Worm (Caenorhabditis elegans) whole organism, young adult: ENCODE results near the gene nhr-70.

Experiments used
- B0261.1 ChIP-seq: sonication (generic microtip); optimal IDR thresholded peaks from 2 replicates; lab custom pipeline; 2016; ENCODE audit warnings: mild to moderate bottlenecking, missing genetic modification characterization, moderate library complexity, missing compliant biosample characterization
- F39B2.1 ChIP-seq: fragments of 200-800 bp; sonication (Bioruptor generic); IDR thresholded peaks from 2 replicates; pipeline ENCODE4 v1.3.6; 2022; ENCODE audit warnings: missing genetic modification reagents, missing genetic modification characterization, missing compliant biosample characterization
- F49E8.2 ChIP-seq: sonication (generic microtip); optimal IDR thresholded peaks from 3 replicates; lab custom pipeline; 2017; ENCODE audit warnings: missing genetic modification characterization, mild to moderate bottlenecking, missing compliant biosample characterization, antibody characterized with exemption, moderate library complexity; ENCODE audit not compliant: insufficient read depth
- F52B5.7 ChIP-seq: sonication (generic microtip); optimal IDR thresholded peaks from 2 replicates; lab custom pipeline; 2016; ENCODE audit warnings: mild to moderate bottlenecking, missing genetic modification characterization, missing compliant biosample characterization
- Y53F4B.3 ChIP-seq: fragments of 200-800 bp; sonication (Bioruptor generic); IDR thresholded peaks from 2 replicates; pipeline ENCODE4 v1.3.6; 2022; ENCODE audit warnings: missing genetic modification reagents, missing genetic modification characterization, missing compliant biosample characterization
- Y53G8AR.9 ChIP-seq: fragments of 200-800 bp; sonication (Bioruptor generic); conservative IDR thresholded peaks from 2 replicates; pipeline ENCODE4 v1.3.6; 2022; ENCODE audit warnings: missing genetic modification reagents, missing genetic modification characterization, missing compliant biosample characterization
- Y56A3A.18 ChIP-seq: fragments of 200-800 bp; sonication (Bioruptor generic); IDR thresholded peaks from 2 replicates; pipeline ENCODE4 v1.3.6; 2022; ENCODE audit warnings: missing genetic modification reagents, missing genetic modification characterization, missing compliant biosample characterization
- Y79H2A.3 ChIP-seq: fragments of 200-800 bp; sonication (Bioruptor generic); conservative IDR thresholded peaks from 2 replicates; pipeline ENCODE4 v1.3.6; 2022; ENCODE audit warnings: missing genetic modification reagents, missing genetic modification characterization, missing compliant biosample characterization
- ZK185.1 ChIP-seq: sonication (generic microtip); optimal IDR thresholded peaks from 2 replicates; lab custom pipeline; 2016; ENCODE audit warnings: mild to moderate bottlenecking, missing genetic modification characterization, missing compliant biosample characterization; ENCODE audit not compliant: poor library complexity, severe bottlenecking
- aptf-2 ChIP-seq: fragments of 200-800 bp; sonication (Bioruptor generic); conservative IDR thresholded peaks from 2 replicates; pipeline ENCODE4 v1.3.6; 2022; ENCODE audit warnings: missing genetic modification reagents, missing genetic modification characterization, missing compliant biosample characterization
- atf-7 ChIP-seq: sonication (generic microtip); optimal IDR thresholded peaks from 2 replicates; lab custom pipeline; 2017; ENCODE audit warnings: mild to moderate bottlenecking, missing genetic modification characterization, missing compliant biosample characterization
- athp-1 ChIP-seq: sonication (generic microtip); optimal IDR thresholded peaks from 2 replicates; lab custom pipeline; 2017; ENCODE audit warnings: mild to moderate bottlenecking, missing genetic modification characterization, missing compliant biosample characterization
- ccch-3 ChIP-seq: fragments of 200-800 bp; sonication (Bioruptor generic); optimal IDR thresholded peaks from 2 replicates; lab custom pipeline; 2018; ENCODE audit warnings: mild to moderate bottlenecking, missing genetic modification characterization, missing compliant biosample characterization
- cebp-1 ChIP-seq, 2 experiments: fragments of 200-800 bp in 1 of 2; sonication (Bioruptor generic) in 1 of 2; sonication (generic microtip) in 1 of 2; IDR thresholded peaks in 1 of 2; optimal IDR thresholded peaks in 1 of 2; 2 replicates each; pipeline versions ENCODE4 v1.3.6 to Lab custom; 2017 to 2022; ENCODE audit warnings: missing compliant biosample characterization in 2 of 2, missing genetic modification characterization in 2 of 2, mild to moderate bottlenecking in 1 of 2, missing genetic modification reagents in 1 of 2, moderate library complexity in 1 of 2
- ceh-100 ChIP-seq: fragments of 200-800 bp; sonication (Bioruptor generic); IDR thresholded peaks from 2 replicates; pipeline ENCODE4 v1.3.6; 2022; ENCODE audit warnings: missing genetic modification reagents, missing genetic modification characterization, missing compliant biosample characterization
- die-1 ChIP-seq: sonication (generic microtip); optimal IDR thresholded peaks from 2 replicates; lab custom pipeline; 2016; ENCODE audit warnings: missing genotype, mild to moderate bottlenecking, missing genetic modification characterization, missing compliant biosample characterization
- dox-1 ChIP-seq: fragments of 200-800 bp; sonication (Bioruptor generic); IDR thresholded peaks from 2 replicates; pipeline ENCODE4 v1.3.6; 2022; ENCODE audit warnings: missing genetic modification reagents, missing genetic modification characterization, missing compliant biosample characterization
- dpff-1 ChIP-seq: sonication (generic microtip); optimal IDR thresholded peaks from 2 replicates; lab custom pipeline; 2017; ENCODE audit warnings: mild to moderate bottlenecking, missing genetic modification characterization, missing compliant biosample characterization
- dpl-1 ChIP-seq: fragments of 150-350 bp; optimal IDR thresholded peaks from 2 replicates; lab custom pipeline; 2014; ENCODE audit warnings: missing biosample characterization, missing genetic modification reagents, missing genetic modification characterization
- egrh-3 ChIP-seq: fragments of 200-800 bp; sonication (Bioruptor generic); IDR thresholded peaks from 2 replicates; pipeline ENCODE4 v1.3.6; 2022; ENCODE audit warnings: missing genetic modification reagents, missing genetic modification characterization, missing compliant biosample characterization
- him-1 ChIP-seq: sonication (generic microtip); optimal IDR thresholded peaks from 2 replicates; lab custom pipeline; 2016; ENCODE audit warnings: missing genotype, missing genetic modification reagents, missing genetic modification characterization, missing compliant biosample characterization
- hlh-26 ChIP-seq: fragments of 200-800 bp; sonication (Bioruptor generic); conservative IDR thresholded peaks from 2 replicates; pipeline ENCODE4 v1.3.6; 2022; ENCODE audit warnings: missing genetic modification reagents, missing genetic modification characterization, missing compliant biosample characterization
- hmg-1.2 ChIP-seq: fragments of 200-800 bp; sonication (Bioruptor generic); IDR thresholded peaks from 2 replicates; pipeline ENCODE4 v1.3.6; 2022; ENCODE audit warnings: missing genetic modification reagents, missing genetic modification characterization, missing compliant biosample characterization
- hmg-20 ChIP-seq: fragments of 200-800 bp; sonication (Bioruptor generic); IDR thresholded peaks from 2 replicates; pipeline ENCODE4 v1.3.6; 2022; ENCODE audit warnings: missing genetic modification reagents, missing genetic modification characterization, missing compliant biosample characterization
- let-526 ChIP-seq: fragments of 200-800 bp; sonication (Bioruptor generic); IDR thresholded peaks from 2 replicates; pipeline ENCODE4 v1.3.6; 2022; ENCODE audit warnings: missing genetic modification reagents, missing genetic modification characterization, missing compliant biosample characterization
- lin-26 ChIP-seq: fragments of 200-800 bp; sonication (Bioruptor generic); IDR thresholded peaks from 2 replicates; pipeline ENCODE4 v1.3.6; 2022; ENCODE audit warnings: missing genetic modification reagents, missing genetic modification characterization, missing compliant biosample characterization
- lin-35 ChIP-seq, 3 experiments: fragments of 150-350 bp in 2 of 3; sonication (generic microtip) in 1 of 3; optimal IDR thresholded peaks; 2 replicates each; lab custom pipeline; 2014 to 2018; ENCODE audit warnings: missing biosample characterization in 3 of 3, missing genetic modification characterization in 3 of 3, missing genetic modification reagents in 3 of 3
- lin-40 ChIP-seq: sonication (generic microtip); optimal IDR thresholded peaks from 2 replicates; lab custom pipeline; 2016; ENCODE audit warnings: missing genetic modification characterization, mild to moderate bottlenecking, missing compliant biosample characterization, missing genotype, missing genetic modification reagents
- lsy-27 ChIP-seq: sonication (generic microtip); optimal IDR thresholded peaks from 2 replicates; lab custom pipeline; 2017; ENCODE audit warnings: missing genetic modification characterization, mild to moderate bottlenecking, missing compliant biosample characterization, antibody characterized with exemption, missing genotype, borderline replicate concordance; ENCODE audit not compliant: insufficient read depth
- nfyb-1 ChIP-seq: fragments of 200-800 bp; sonication (Bioruptor generic); IDR thresholded peaks from 2 replicates; pipeline ENCODE4 v1.3.6; 2022; ENCODE audit warnings: missing genetic modification reagents, missing genetic modification characterization, missing compliant biosample characterization
- nhr-120 ChIP-seq: fragments of 200-800 bp; sonication (Bioruptor generic); IDR thresholded peaks from 2 replicates; pipeline ENCODE4 v1.3.6; 2022; ENCODE audit warnings: missing genetic modification characterization, missing compliant biosample characterization
- nhr-179 ChIP-seq: sonication (generic microtip); optimal IDR thresholded peaks from 2 replicates; lab custom pipeline; 2016; ENCODE audit warnings: mild to moderate bottlenecking, missing genetic modification characterization, missing compliant biosample characterization
- nhr-27 ChIP-seq: fragments of 200-800 bp; sonication (Bioruptor generic); optimal IDR thresholded peaks from 2 replicates; lab custom pipeline; 2018; ENCODE audit warnings: mild to moderate bottlenecking, missing genetic modification characterization, moderate library complexity, missing compliant biosample characterization
- nhr-80 ChIP-seq: sonication (generic microtip); optimal IDR thresholded peaks from 2 replicates; lab custom pipeline; 2016; ENCODE audit warnings: missing genetic modification characterization, missing compliant biosample characterization
- nhr-90 ChIP-seq: sonication (generic microtip); optimal IDR thresholded peaks from 2 replicates; lab custom pipeline; 2016; ENCODE audit warnings: missing genotype, mild to moderate bottlenecking, missing genetic modification characterization, missing compliant biosample characterization
- pbrm-1 ChIP-seq: fragments of 200-800 bp; sonication (Bioruptor generic); IDR thresholded peaks from 2 replicates; pipeline ENCODE4 v1.3.6; 2022; ENCODE audit warnings: missing genetic modification reagents, missing genetic modification characterization, missing compliant biosample characterization
- sdz-38 ChIP-seq: sonication (generic microtip); optimal IDR thresholded peaks from 2 replicates; lab custom pipeline; 2016; ENCODE audit warnings: missing genotype, missing genetic modification characterization, missing compliant biosample characterization
- snpc-4 ChIP-seq, 5 experiments: fragments of 150-350 bp in 1 of 5; sonication (generic microtip) in 4 of 5; optimal IDR thresholded peaks; 2 replicates each; lab custom pipeline; 2014 to 2018; ENCODE audit warnings: missing genetic modification characterization in 5 of 5, missing biosample characterization in 3 of 5, antibody characterized with exemption in 2 of 5, mild to moderate bottlenecking in 2 of 5, missing compliant biosample characterization in 2 of 5, missing genotype in 2 of 5, moderate library complexity in 2 of 5, missing genetic modification reagents in 1 of 5
- tbp1 ChIP-seq: fragments of 200-800 bp; sonication (Bioruptor generic); optimal IDR thresholded peaks from 2 replicates; lab custom pipeline; 2018; ENCODE audit warnings: mild to moderate bottlenecking, missing genetic modification characterization, missing compliant biosample characterization
- tbx-9 ChIP-seq: sonication (generic microtip); optimal IDR thresholded peaks from 2 replicates; lab custom pipeline; 2016; ENCODE audit warnings: borderline replicate concordance, missing genetic modification characterization, inconsistent platforms, missing compliant biosample characterization
- unc-62 ChIP-seq: fragments of 150-350 bp; optimal IDR thresholded peaks from 2 replicates; lab custom pipeline; 2014; ENCODE audit warnings: missing biosample characterization, missing genetic modification reagents, missing genetic modification characterization
- ztf-18 ChIP-seq: sonication (generic microtip); optimal IDR thresholded peaks from 2 replicates; lab custom pipeline; 2016; ENCODE audit warnings: missing genotype, mild to moderate bottlenecking, missing genetic modification characterization, missing compliant biosample characterization
- ztf-25 ChIP-seq: fragments of 200-800 bp; sonication (Bioruptor generic); IDR thresholded peaks from 2 replicates; pipeline ENCODE4 v1.3.6; 2022; ENCODE audit warnings: missing genetic modification reagents, missing genetic modification characterization, missing compliant biosample characterization
- ztf-26 ChIP-seq: sonication (generic microtip); optimal IDR thresholded peaks from 2 replicates; lab custom pipeline; 2017; ENCODE audit warnings: missing genetic modification characterization, missing compliant biosample characterization

nhr-70 gene

DNA sequence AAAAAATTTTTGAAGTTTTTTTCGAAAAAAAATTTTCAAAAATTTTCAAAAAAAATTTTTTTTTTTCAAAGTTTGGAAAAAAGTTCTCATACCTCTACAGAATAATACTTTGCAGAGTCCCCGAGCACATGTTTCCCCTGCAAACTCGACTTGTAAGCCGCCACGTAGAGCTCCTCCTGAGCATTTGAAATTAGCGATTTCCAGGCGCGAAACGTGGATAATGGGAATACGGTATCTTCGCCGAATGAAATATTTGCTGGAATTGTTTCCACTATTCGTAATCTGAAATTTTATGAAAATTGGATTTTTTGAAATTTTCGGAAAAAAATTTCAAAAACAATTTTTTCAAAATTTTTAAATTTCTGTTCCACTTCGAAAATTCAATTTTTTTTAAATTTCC lies 40.3 kb upstream of the nhr-70 start (continued):
- TF ChIP-seq dox-1 (GFP tag; lab: Robert Waterston, UW): no peak
- TF ChIP-seq Y79H2A.3 (GFP tag; lab: Robert Waterston, UW): no peak
- no peak for TF ChIP-seq nhr-90 (tag; lab: Kevin White, UChicago)
- no peak for TF ChIP-seq nhr-120 (GFP tag; lab: Robert Waterston, UW)
- no peak for TF ChIP-seq hlh-26
- 0 out of 2 replicates have a peak, but pooled peaks have one; percentile 56 for TF ChIP-seq Y53G8AR.9 (GFP tag; lab: Robert Waterston, UW)
- no peak for TF ChIP-seq F39B2.1 (GFP tag; lab: Robert Waterston, UW)
- TF ChIP-seq B0261.1 (tag; lab: Kevin White, UChicago): no peak
- peak; percentile 26; the same call in 1 of the 2 replicates for TF ChIP-seq pbrm-1 (GFP tag; lab: Robert Waterston, UW)
- no peak for TF ChIP-seq Y53F4B.3 (GFP tag; lab: Robert Waterston, UW)
- no peak for TF ChIP-seq hmg-20 (GFP tag; lab: Robert Waterston, UW)
- TF ChIP-seq F52B5.7 (tag; lab: Kevin White, UChicago): peak; percentile 4
- TF ChIP-seq nhr-179 (tag; lab: Kevin White, UChicago): no peak
- TF ChIP-seq, all 124 proteins: peak for 6

DNA sequence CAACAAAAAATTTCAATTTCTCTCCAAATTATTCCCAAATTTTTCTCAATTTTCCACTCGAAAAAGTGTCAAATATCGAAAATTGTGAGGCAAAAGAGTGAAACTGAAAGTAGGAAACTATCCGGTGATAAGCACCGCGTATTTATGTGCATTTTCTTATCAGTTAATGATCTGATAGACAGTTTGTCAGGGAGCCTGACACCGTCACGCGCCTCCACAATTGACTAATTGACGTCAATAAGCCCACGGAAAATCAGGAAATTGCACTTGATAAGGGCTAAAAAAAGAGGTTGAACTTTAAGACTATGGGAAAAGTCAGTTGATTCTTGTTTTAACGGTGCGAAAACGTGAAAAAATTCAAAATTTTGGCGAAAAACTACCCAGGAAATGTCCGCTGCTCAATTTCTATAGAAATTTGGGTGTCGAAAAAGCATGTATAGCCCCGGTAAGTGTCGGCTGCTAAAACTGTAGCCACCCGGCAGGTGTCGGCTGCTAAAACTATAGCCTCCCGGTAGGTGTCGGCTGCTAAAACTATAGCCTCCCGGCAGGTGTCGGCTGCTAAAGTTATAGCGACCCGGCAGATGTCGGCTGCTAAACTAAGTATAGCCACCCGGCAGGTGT lies 38.8 kb upstream of the nhr-70 start:
- TF ChIP-seq him-1 (tag; lab: Kevin White, UChicago): no peak
- no peak for TF ChIP-seq B0261.1 (tag; lab: Kevin White, UChicago)
- TF ChIP-seq die-1: no peak
- no peak for TF ChIP-seq ceh-100 (GFP tag; lab: Robert Waterston, UW)
- TF ChIP-seq tbx-9 (tag; lab: Kevin White, UChicago): no peak
- TF ChIP-seq dpff-1 (tag; lab: Kevin White, UChicago): no peak
- no peak for TF ChIP-seq dpl-1 (GFP tag; lab: Kevin White, UChicago)
- no peak for TF ChIP-seq sdz-38 (tag; lab: Kevin White, UChicago)
- no peak for TF ChIP-seq nhr-27 (tag; lab: Kevin White, UChicago)
- TF ChIP-seq Y56A3A.18 (GFP tag; lab: Robert Waterston, UW): no peak
- peak; percentile 19 for TF ChIP-seq ztf-18 (tag; lab: Kevin White, UChicago)
- TF ChIP-seq aptf-2 (GFP tag; lab: Robert Waterston, UW): no peak
- no peak for TF ChIP-seq lsy-27
- no peak for TF ChIP-seq F49E8.2 (tag; lab: Kevin White, UChicago)
- TF ChIP-seq ccch-3 (GFP tag; lab: Kevin White, UChicago): no peak
- TF ChIP-seq lin-35 (GFP tag; optimal IDR thresholded peaks at IDR 0.05; lab: Kevin White, UChicago): no peak
- TF ChIP-seq egrh-3 (GFP tag; lab: Robert Waterston, UW): no peak
- TF ChIP-seq snpc-4 (GFP tag; optimal IDR thresholded peaks at IDR 0.05; lab: Kevin White, UChicago): no peak
- peak in 3 of 4 experiments; percentile 50 to 86 (median 66) for TF ChIP-seq snpc-4 (tag; optimal IDR thresholded peaks at IDR 0.05; lab: Kevin White, UChicago)
- TF ChIP-seq hmg-1.2 (GFP tag; lab: Robert Waterston, UW): no peak
- no peak for TF ChIP-seq nfyb-1 (GFP tag; lab: Robert Waterston, UW)
- TF ChIP-seq dox-1 (GFP tag; lab: Robert Waterston, UW): no peak; the same call in 1 of the 2 replicates
- TF ChIP-seq nhr-179 (tag; lab: Kevin White, UChicago): no peak
- no peak for TF ChIP-seq F39B2.1 (GFP tag; lab: Robert Waterston, UW)
- TF ChIP-seq nhr-80 (tag; lab: Kevin White, UChicago): peak; percentile 76
- TF ChIP-seq atf-7 (tag; lab: Kevin White, UChicago): peak; percentile 55
- TF ChIP-seq lin-26 (GFP tag; lab: Robert Waterston, UW): no peak
- no peak for TF ChIP-seq Y79H2A.3 (GFP tag; lab: Robert Waterston, UW)
- TF ChIP-seq ZK185.1 (tag; lab: Kevin White, UChicago): no peak
- no peak for TF ChIP-seq ztf-26 (tag; lab: Kevin White, UChicago)
- peak; percentile 84 for TF ChIP-seq unc-62 (GFP tag; lab: Kevin White, UChicago)
- 0 out of 2 replicates have a peak, but pooled peaks have one; percentile 35 for TF ChIP-seq let-526 (GFP tag; lab: Robert Waterston, UW)
- TF ChIP-seq cebp-1 (GFP tag; IDR thresholded peaks at IDR 0.05; lab: Robert Waterston, UW): no peak
- peak; percentile 45 for TF ChIP-seq cebp-1 (tag; optimal IDR thresholded peaks at IDR 0.05; lab: Kevin White, UChicago)
- no peak for TF ChIP-seq athp-1 (tag; lab: Kevin White, UChicago)
- peak; percentile 39 for TF ChIP-seq tbp1 (GFP tag; lab: Kevin White, UChicago)
- TF ChIP-seq ztf-25: no peak
- TF ChIP-seq lin-40 (tag; lab: Kevin White, UChicago): no peak
